Fruit fly (Drosophila melanogaster) whole organism, embryonic: ENCODE data around the gene Cont.

Experiments
- CG11456 ChIP-seq: fragments of 200-800 bp; sonication (Bioruptor generic); IDR thresholded peaks from 3 replicates; pipeline ENCODE4 v1.3.6; 2022; ENCODE audit warnings: missing biosample characterization, missing genetic modification characterization
- CG11504 ChIP-seq: fragments of 200-800 bp; sonication (Bioruptor generic); optimal IDR thresholded peaks from 3 replicates; lab custom pipeline; 2019; ENCODE audit warnings: missing biosample characterization, mild to moderate bottlenecking, missing genetic modification characterization, moderate library complexity
- CG12219 ChIP-seq: fragments of 200-800 bp; sonication (Bioruptor generic); optimal IDR thresholded peaks from 3 replicates; lab custom pipeline; 2018; ENCODE audit warnings: missing biosample characterization, mild to moderate bottlenecking, missing genetic modification characterization
- CG12659 ChIP-seq: fragments of 200-800 bp; sonication (Bioruptor generic); optimal IDR thresholded peaks from 3 replicates; lab custom pipeline; 2017; ENCODE audit warnings: mild to moderate bottlenecking, missing biosample characterization, missing genetic modification reagents, missing genetic modification characterization
- CG12744 ChIP-seq: fragments of 200-800 bp; sonication (Bioruptor generic); optimal IDR thresholded peaks from 2 replicates; lab custom pipeline; 2016; ENCODE audit warnings: missing biosample characterization, missing genetic modification characterization
- CG14441 ChIP-seq: fragments of 200-800 bp; sonication (Bioruptor generic); IDR thresholded peaks from 2 replicates; pipeline ENCODE4 v1.3.6; 2022; ENCODE audit warnings: missing biosample characterization, missing genetic modification characterization
- CG15514 ChIP-seq: fragments of 200-800 bp; sonication (Bioruptor generic); optimal IDR thresholded peaks from 3 replicates; lab custom pipeline; 2017; ENCODE audit warnings: missing biosample characterization, missing genetic modification characterization, mild to moderate bottlenecking, moderate library complexity, missing genetic modification reagents
- CG15696 ChIP-seq: fragments of 200-800 bp; sonication (Bioruptor generic); optimal IDR thresholded peaks from 2 replicates; lab custom pipeline; 2019; ENCODE audit warnings: missing biosample characterization, mild to moderate bottlenecking, missing genetic modification characterization, moderate library complexity
- CG16779 ChIP-seq: fragments of 200-800 bp; sonication (Bioruptor generic); IDR thresholded peaks from 2 replicates; pipeline ENCODE4 v1.3.6; 2022; ENCODE audit warnings: missing biosample characterization, missing genetic modification characterization
- CG17361 ChIP-seq: fragments of 200-800 bp; sonication (Bioruptor generic); IDR thresholded peaks from 3 replicates; pipeline ENCODE4 v1.3.6; 2022; ENCODE audit warnings: missing biosample characterization, missing genetic modification characterization
- CG2875 ChIP-seq: fragments of 200-800 bp; sonication (Bioruptor generic); optimal IDR thresholded peaks from 2 replicates; lab custom pipeline; 2017; ENCODE audit warnings: missing biosample characterization, mild to moderate bottlenecking, missing genetic modification characterization, missing genetic modification reagents
- CG3838 ChIP-seq: fragments of 200-800 bp; sonication (Bioruptor generic); optimal IDR thresholded peaks from 3 replicates; lab custom pipeline; 2016; ENCODE audit warnings: missing biosample characterization, missing genetic modification characterization
- CG4617 ChIP-seq: fragments of 200-800 bp; sonication (Bioruptor generic); optimal IDR thresholded peaks from 3 replicates; lab custom pipeline; 2016; ENCODE audit warnings: missing biosample characterization, missing genetic modification characterization, borderline replicate concordance
- CG6791 ChIP-seq: fragments of 200-800 bp; sonication (Bioruptor generic); IDR thresholded peaks from 3 replicates; pipeline ENCODE4 v1.3.6; 2022; ENCODE audit warnings: missing biosample characterization, missing genetic modification characterization; ENCODE audit not compliant: partially characterized antibody
- CG6854 ChIP-seq: fragments of 200-800 bp; sonication (Bioruptor generic); optimal IDR thresholded peaks from 3 replicates; lab custom pipeline; 2017; ENCODE audit warnings: missing biosample characterization, mild to moderate bottlenecking, missing genetic modification characterization
- CG7987 ChIP-seq: fragments of 200-800 bp; sonication (Bioruptor generic); optimal IDR thresholded peaks from 2 replicates; lab custom pipeline; 2018; ENCODE audit warnings: missing biosample characterization, mild to moderate bottlenecking, missing genetic modification characterization, moderate library complexity
- CG8388 ChIP-seq: fragments of 200-800 bp; sonication (Bioruptor generic); optimal IDR thresholded peaks from 2 replicates; lab custom pipeline; 2019; ENCODE audit warnings: missing biosample characterization, mild to moderate bottlenecking, missing genetic modification characterization, moderate library complexity
- CG8478 ChIP-seq: fragments of >200 bp; optimal IDR thresholded peaks from 2 replicates; lab custom pipeline; 2018
- CG9437 ChIP-seq: fragments of 200-800 bp; sonication (Bioruptor generic); optimal IDR thresholded peaks from 2 replicates; lab custom pipeline; 2018; ENCODE audit warnings: missing biosample characterization, mild to moderate bottlenecking, missing genetic modification characterization
- CrebB ChIP-seq: fragments of 200-800 bp; sonication (Bioruptor generic); optimal IDR thresholded peaks from 3 replicates; lab custom pipeline; 2018; ENCODE audit warnings: missing biosample characterization, mild to moderate bottlenecking, missing genetic modification characterization
- Dbx ChIP-seq: fragments of 200-800 bp; sonication (Bioruptor generic); IDR thresholded peaks from 3 replicates; pipeline ENCODE4 v1.3.6; 2022; ENCODE audit warnings: missing biosample characterization, missing genetic modification characterization
- Dek ChIP-seq: fragments of 200-800 bp; sonication (Bioruptor generic); optimal IDR thresholded peaks from 3 replicates; lab custom pipeline; 2019; ENCODE audit warnings: missing biosample characterization, mild to moderate bottlenecking, missing genetic modification characterization, moderate library complexity
- Ets97D ChIP-seq: fragments of 200-800 bp; sonication (Bioruptor generic); optimal IDR thresholded peaks from 3 replicates; lab custom pipeline; 2016; ENCODE audit warnings: missing biosample characterization, missing genetic modification characterization
- Fer1 ChIP-seq: fragments of 200-800 bp; sonication (Bioruptor generic); optimal IDR thresholded peaks from 2 replicates; lab custom pipeline; 2017; ENCODE audit warnings: missing biosample characterization, mild to moderate bottlenecking, missing genetic modification characterization
- Gug ChIP-seq: fragments of 200-800 bp; sonication (Bioruptor generic); IDR thresholded peaks from 4 replicates; pipeline ENCODE4 v1.3.6; 2022; ENCODE audit warnings: missing biosample characterization, missing genetic modification characterization
- HLHmδ ChIP-seq: fragments of 200-800 bp; sonication (Bioruptor generic); optimal IDR thresholded peaks from 2 replicates; lab custom pipeline; 2018; ENCODE audit warnings: missing biosample characterization, mild to moderate bottlenecking, missing genetic modification characterization, moderate library complexity
- Mes4 ChIP-seq: fragments of 200-800 bp; sonication (Bioruptor generic); optimal IDR thresholded peaks from 2 replicates; lab custom pipeline; 2016; ENCODE audit warnings: missing biosample characterization, missing genetic modification characterization
- NFAT ChIP-seq: fragments of 200-800 bp; sonication (Bioruptor generic); IDR thresholded peaks from 2 replicates; pipeline ENCODE4 v1.3.6; 2022; ENCODE audit warnings: missing biosample characterization, missing genetic modification characterization
- NfI ChIP-seq: fragments of 200-800 bp; sonication (Bioruptor generic); optimal IDR thresholded peaks from 3 replicates; lab custom pipeline; 2018; ENCODE audit warnings: missing biosample characterization, mild to moderate bottlenecking, missing genetic modification characterization, moderate library complexity
- Six4 ChIP-seq: fragments of 200-800 bp; sonication (Bioruptor generic); optimal IDR thresholded peaks from 2 replicates; lab custom pipeline; 2016; ENCODE audit warnings: missing biosample characterization, missing genetic modification characterization
- Sry-δ ChIP-seq: fragments of 200-800 bp; sonication (Bioruptor generic); optimal IDR thresholded peaks from 2 replicates; lab custom pipeline; 2016; ENCODE audit warnings: missing biosample characterization, missing genetic modification characterization
- Xbp1 ChIP-seq: fragments of 200-800 bp; sonication (Bioruptor generic); optimal IDR thresholded peaks from 3 replicates; lab custom pipeline; 2016; ENCODE audit warnings: missing biosample characterization, mild to moderate bottlenecking, missing genetic modification characterization
- ac ChIP-seq: fragments of 200-800 bp; sonication (Bioruptor generic); optimal IDR thresholded peaks from 3 replicates; lab custom pipeline; 2017; ENCODE audit warnings: missing biosample characterization, mild to moderate bottlenecking, missing genetic modification characterization
- amos ChIP-seq: fragments of 200-800 bp; sonication (Bioruptor generic); IDR thresholded peaks from 2 replicates; pipeline ENCODE4 v1.3.6; 2022; ENCODE audit warnings: missing biosample characterization, missing genetic modification characterization; ENCODE audit not compliant: partially characterized antibody
- bab2 ChIP-seq: fragments of 200-800 bp; sonication (Bioruptor generic); optimal IDR thresholded peaks from 2 replicates; lab custom pipeline; 2016; ENCODE audit warnings: missing biosample characterization, missing genetic modification characterization
- corto ChIP-seq: fragments of 200-800 bp; sonication (Bioruptor generic); optimal IDR thresholded peaks from 2 replicates; lab custom pipeline; 2016; ENCODE audit warnings: missing biosample characterization, mild to moderate bottlenecking, missing genetic modification characterization, moderate library complexity
- da ChIP-seq: fragments of 200-800 bp; sonication (Bioruptor generic); optimal IDR thresholded peaks from 2 replicates; lab custom pipeline; 2016; ENCODE audit warnings: missing biosample characterization, missing genetic modification characterization
- fd96Cb ChIP-seq: fragments of 200-800 bp; sonication (Bioruptor generic); optimal IDR thresholded peaks from 2 replicates; lab custom pipeline; 2018; ENCODE audit warnings: missing biosample characterization, mild to moderate bottlenecking, missing genetic modification characterization, moderate library complexity
- grau ChIP-seq: fragments of 200-800 bp; optimal IDR thresholded peaks from 3 replicates; lab custom pipeline; 2019; ENCODE audit warnings: missing biosample characterization, mild to moderate bottlenecking, missing genetic modification characterization, moderate library complexity
- gsb-n ChIP-seq: fragments of 200-800 bp; sonication (Bioruptor generic); optimal IDR thresholded peaks from 3 replicates; lab custom pipeline; 2018; ENCODE audit warnings: missing biosample characterization, mild to moderate bottlenecking, missing genetic modification characterization
- jumu ChIP-seq: fragments of 200-800 bp; sonication (Bioruptor generic); optimal IDR thresholded peaks from 3 replicates; lab custom pipeline; 2016; ENCODE audit warnings: missing biosample characterization, missing genetic modification characterization
- kay ChIP-seq: fragments of 200-800 bp; sonication (Bioruptor generic); optimal IDR thresholded peaks from 2 replicates; lab custom pipeline; 2016; ENCODE audit warnings: missing biosample characterization, missing genetic modification characterization
- lilli ChIP-seq: fragments of 200-800 bp; sonication (Bioruptor generic); optimal IDR thresholded peaks from 3 replicates; lab custom pipeline; 2016; ENCODE audit warnings: missing biosample characterization, missing genetic modification characterization
- mld ChIP-seq: fragments of 200-800 bp; sonication (Bioruptor generic); IDR thresholded peaks from 3 replicates; pipeline ENCODE4 v1.3.6; 2022; ENCODE audit warnings: missing biosample characterization, missing genetic modification characterization; ENCODE audit not compliant: partially characterized antibody
- pum ChIP-seq: fragments of 200-800 bp; sonication (Bioruptor generic); optimal IDR thresholded peaks from 2 replicates; lab custom pipeline; 2016; ENCODE audit warnings: missing biosample characterization, missing genetic modification characterization
- slp2 ChIP-seq: fragments of 200-800 bp; sonication (Bioruptor generic); optimal IDR thresholded peaks from 2 replicates; lab custom pipeline; 2016; ENCODE audit warnings: missing biosample characterization, missing genetic modification characterization
- tx ChIP-seq: fragments of 200-800 bp; sonication (Bioruptor generic); optimal IDR thresholded peaks from 2 replicates; lab custom pipeline; 2016; ENCODE audit warnings: missing biosample characterization, missing genetic modification characterization
- unpg ChIP-seq: fragments of 200-800 bp; sonication (Bioruptor generic); optimal IDR thresholded peaks from 3 replicates; lab custom pipeline; 2018; ENCODE audit warnings: missing biosample characterization, mild to moderate bottlenecking, missing genetic modification characterization, moderate library complexity

The Cont gene

DNA sequence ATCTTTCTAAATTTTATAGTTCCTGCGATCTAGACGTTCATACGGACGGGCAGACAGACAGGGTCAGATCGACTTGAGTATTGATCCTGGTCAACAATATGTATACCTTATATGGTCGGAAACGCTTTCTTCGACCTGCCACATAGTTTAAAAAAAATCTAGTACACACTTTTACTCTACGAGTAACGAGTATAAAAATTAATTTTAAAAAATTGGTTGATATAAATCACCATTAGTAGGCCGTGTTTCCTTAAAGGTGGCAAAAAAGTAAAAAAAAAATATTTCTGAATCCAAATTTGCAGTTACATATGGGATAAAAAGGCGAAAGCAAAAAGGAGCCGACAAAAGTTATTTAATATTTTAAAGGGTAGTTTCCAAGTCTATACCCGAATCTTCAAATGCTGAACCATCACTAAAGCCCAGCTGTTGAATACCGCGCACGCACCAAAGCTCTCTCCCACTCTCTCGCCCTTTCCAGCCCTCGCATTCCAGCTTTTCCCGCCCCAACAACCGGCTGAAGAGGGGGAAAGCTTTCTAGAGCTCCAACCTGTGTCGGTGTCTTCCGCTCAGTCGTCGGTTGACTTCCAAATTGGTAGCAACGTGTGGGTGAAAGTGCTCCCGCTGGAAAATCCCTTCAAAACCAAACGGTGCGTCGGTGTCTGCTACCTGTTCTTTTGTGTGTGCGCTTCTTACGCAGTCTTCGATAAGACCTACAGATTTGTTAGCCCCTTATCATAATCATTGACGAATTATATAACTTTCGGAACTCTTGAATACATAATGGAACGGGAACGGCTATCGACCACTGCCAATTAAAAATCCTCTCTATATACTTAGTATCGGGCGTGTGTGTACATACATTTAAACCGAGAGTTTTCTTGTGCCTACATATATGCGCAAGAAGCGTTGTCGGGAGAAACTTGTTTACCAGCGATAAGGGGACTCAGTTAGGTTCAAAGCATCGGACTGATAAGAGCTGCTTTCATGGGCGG lies 2.4 kb upstream of the Cont start, which contains the start of gene Sfxn1-3 (continued):
- TF ChIP-seq CG15514 (GFP tag; lab: Kevin White, UChicago) (peak; percentile 51), CG11456 (peak; percentile 61; the same call in 1 of the 3 replicates), CG7987 (GFP tag; lab: Kevin White, UChicago) (peak; percentile 73), Sry-δ (GFP tag; lab: Kevin White, UChicago) (peak; percentile 78), Dbx (peak; percentile 57; the same call in 1 of the 3 replicates), CG6854 (GFP tag; lab: Kevin White, UChicago) (peak; percentile 61), CG9437 (GFP tag; lab: Kevin White, UChicago) (no peak), CG12659 (GFP tag; lab: Kevin White, UChicago) (peak; percentile 67), da (GFP tag; lab: Kevin White, UChicago) (no peak), Mes4 (GFP tag; lab: Kevin White, UChicago) (peak; percentile 2), CG11504 (tag; lab: Kevin White, UChicago) (no peak), CG6791 (GFP tag; lab: Robert Waterston, UW) (peak; percentile 62; the same call in 1 of the 3 replicates), Six4 (GFP tag; lab: Kevin White, UChicago) (no peak), amos (GFP tag; lab: Robert Waterston, UW) (peak; percentile 47; the same call in 1 of the 2 replicates), CG12219 (no peak), ac (GFP tag; lab: Kevin White, UChicago) (no peak), bab2 (GFP tag; lab: Kevin White, UChicago) (peak; percentile 5), mld (no peak), grau (tag; lab: Kevin White, UChicago) (peak; percentile 23), CG17361 (GFP tag; lab: Robert Waterston, UW) (peak; percentile 34; the same call in 1 of the 3 replicates), corto (no peak), CG3838 (GFP tag; lab: Kevin White, UChicago) (no peak), Gug (GFP tag; lab: Robert Waterston, UW) (0 out of 4 replicates have a peak, but pooled peaks have one; percentile 36), fd96Cb (tag; lab: Kevin White, UChicago) (no peak), tx (GFP tag; lab: Kevin White, UChicago) (no peak), jumu (GFP tag; lab: Kevin White, UChicago) (peak; percentile 33), unpg (GFP tag; lab: Kevin White, UChicago) (peak; percentile 27), CG8478 (lab: Kevin White, UChicago) (no peak), Dek (tag; lab: Kevin White, UChicago) (peak; percentile 5), slp2 (GFP tag; lab: Kevin White, UChicago) (no peak), CG12744 (no peak), CG15696 (tag; lab: Kevin White, UChicago) (no peak), CG8388 (GFP tag; lab: Kevin White, UChicago) (no peak), HLHmδ (GFP tag; lab: Kevin White, UChicago) (peak; percentile 84), Fer1 (peak; percentile 80), CG14441 (GFP tag; lab: Robert Waterston, UW) (no peak), CG4617 (no peak), CG16779 (GFP tag; lab: Robert Waterston, UW) (peak; percentile 81), pum (peak; percentile 12), Xbp1 (GFP tag; lab: Kevin White, UChicago) (peak; percentile 15), gsb-n (tag; lab: Kevin White, UChicago) (peak; percentile 44), Ets97D (GFP tag; lab: Kevin White, UChicago) (no peak), CrebB (tag; lab: Kevin White, UChicago) (peak; percentile 26), kay (GFP tag; lab: Kevin White, UChicago) (peak; percentile 16), NfI (GFP tag; lab: Kevin White, UChicago) (peak; percentile 38), lilli (GFP tag; lab: Kevin White, UChicago) (peak; percentile 43), CG2875 (no peak), NFAT (peak; percentile 70)
